Fruit fly (Drosophila melanogaster) whole organism, embryonic: ENCODE results near the gene CG43332.

Experiments used
- Adf1 ChIP-seq: fragments of 200-800 bp; sonication (Bioruptor generic); IDR thresholded peaks from 2 replicates; pipeline ENCODE4 v1.3.6; 2022; ENCODE audit warnings: missing biosample characterization, missing genetic modification characterization
- CG10321 ChIP-seq: fragments of 200-800 bp; sonication (Bioruptor generic); IDR thresholded peaks from 2 replicates; pipeline ENCODE4 v1.3.6; 2022; ENCODE audit warnings: missing biosample characterization, missing genetic modification characterization
- CG10431 ChIP-seq: fragments of 200-800 bp; sonication (Bioruptor generic); optimal IDR thresholded peaks from 3 replicates; lab custom pipeline; 2018; ENCODE audit warnings: missing biosample characterization, mild to moderate bottlenecking, missing genetic modification characterization
- CG10543 ChIP-seq: fragments of 200-800 bp; sonication (Bioruptor generic); optimal IDR thresholded peaks from 3 replicates; lab custom pipeline; 2017; ENCODE audit warnings: missing biosample characterization, mild to moderate bottlenecking, missing genetic modification characterization, moderate library complexity
- CG10565 ChIP-seq: fragments of 200-800 bp; sonication (Bioruptor generic); optimal IDR thresholded peaks from 3 replicates; lab custom pipeline; 2016; ENCODE audit warnings: missing biosample characterization, mild to moderate bottlenecking, missing genetic modification characterization
- CG11456 ChIP-seq: fragments of 200-800 bp; sonication (Bioruptor generic); IDR thresholded peaks from 3 replicates; pipeline ENCODE4 v1.3.6; 2022; ENCODE audit warnings: missing biosample characterization, missing genetic modification characterization
- CG11696 ChIP-seq: fragments of 200-800 bp; sonication (Bioruptor generic); IDR thresholded peaks from 2 replicates; pipeline ENCODE4 v1.3.6; 2022; ENCODE audit warnings: missing biosample characterization, missing genetic modification characterization
- CG13287 ChIP-seq: fragments of 200-800 bp; sonication (Bioruptor generic); IDR thresholded peaks from 2 replicates; pipeline ENCODE4 v1.3.6; 2022; ENCODE audit warnings: missing biosample characterization, missing genetic modification characterization; ENCODE audit not compliant: partially characterized antibody
- CG14667 ChIP-seq: fragments of 200-800 bp; sonication (Bioruptor generic); IDR thresholded peaks from 2 replicates; pipeline ENCODE4 v1.3.6; 2022; ENCODE audit warnings: missing biosample characterization, missing genetic modification characterization
- CG14860 ChIP-seq: fragments of 200-800 bp; sonication (Bioruptor generic); IDR thresholded peaks from 3 replicates; pipeline ENCODE4 v1.3.6; 2022; ENCODE audit warnings: missing biosample characterization, missing genetic modification characterization; ENCODE audit not compliant: partially characterized antibody
- CG16813 ChIP-seq: fragments of 200-800 bp; sonication (Bioruptor generic); IDR thresholded peaks from 3 replicates; pipeline ENCODE4 v1.3.6; 2022; ENCODE audit warnings: missing biosample characterization, missing genetic modification characterization; ENCODE audit not compliant: partially characterized antibody
- CG17186 ChIP-seq: fragments of 200-800 bp; sonication (Bioruptor generic); optimal IDR thresholded peaks from 3 replicates; lab custom pipeline; 2017; ENCODE audit warnings: missing biosample characterization, missing genetic modification reagents, missing genetic modification characterization
- CG17328 ChIP-seq: fragments of 200-800 bp; sonication (Bioruptor generic); IDR thresholded peaks from 2 replicates; pipeline ENCODE4 v1.3.6; 2022; ENCODE audit warnings: missing biosample characterization, missing genetic modification characterization
- CG1832 ChIP-seq: fragments of 200-800 bp; sonication (Bioruptor generic); optimal IDR thresholded peaks from 2 replicates; lab custom pipeline; 2017; ENCODE audit warnings: missing biosample characterization, mild to moderate bottlenecking, missing genetic modification characterization, inconsistent platforms
- CG18599 ChIP-seq: fragments of 200-800 bp; sonication (Bioruptor generic); optimal IDR thresholded peaks from 3 replicates; lab custom pipeline; 2017; ENCODE audit warnings: missing biosample characterization, missing genetic modification characterization, mild to moderate bottlenecking, moderate library complexity, missing genetic modification reagents
- CG2889 ChIP-seq: fragments of 200-800 bp; sonication (Bioruptor generic); IDR thresholded peaks from 3 replicates; pipeline ENCODE4 v1.3.6; 2022; ENCODE audit warnings: missing biosample characterization, missing genetic modification characterization
- CG30403 ChIP-seq: fragments of 200-800 bp; sonication (Bioruptor generic); optimal IDR thresholded peaks from 3 replicates; lab custom pipeline; 2016; ENCODE audit warnings: missing biosample characterization, missing genetic modification characterization
- CG3281 ChIP-seq: fragments of 200-800 bp; sonication (Bioruptor generic); optimal IDR thresholded peaks from 3 replicates; lab custom pipeline; 2017; ENCODE audit warnings: missing biosample characterization, mild to moderate bottlenecking, missing genetic modification characterization
- CG3838 ChIP-seq: fragments of 200-800 bp; sonication (Bioruptor generic); optimal IDR thresholded peaks from 3 replicates; lab custom pipeline; 2016; ENCODE audit warnings: missing biosample characterization, missing genetic modification characterization
- CG4820 ChIP-seq: fragments of 200-800 bp; sonication (Bioruptor generic); optimal IDR thresholded peaks from 3 replicates; lab custom pipeline; 2016; ENCODE audit warnings: missing biosample characterization, missing genetic modification characterization
- CG7786 ChIP-seq: fragments of 200-800 bp; sonication (Bioruptor generic); optimal IDR thresholded peaks from 2 replicates; lab custom pipeline; 2016; ENCODE audit warnings: missing biosample characterization, missing genetic modification characterization
- CG8388 ChIP-seq: fragments of 200-800 bp; sonication (Bioruptor generic); optimal IDR thresholded peaks from 2 replicates; lab custom pipeline; 2019; ENCODE audit warnings: missing biosample characterization, mild to moderate bottlenecking, missing genetic modification characterization, moderate library complexity
- CTCF ChIP-seq: fragments of 200-800 bp; sonication (Bioruptor generic); optimal IDR thresholded peaks from 2 replicates; lab custom pipeline; 2017; ENCODE audit warnings: missing biosample characterization, mild to moderate bottlenecking, missing genetic modification characterization, moderate library complexity
- Dad ChIP-seq: fragments of 200-800 bp; sonication (Bioruptor generic); optimal IDR thresholded peaks from 3 replicates; lab custom pipeline; 2016; ENCODE audit warnings: missing biosample characterization, missing genetic modification characterization
- Hr39 ChIP-seq: fragments of >200 bp; optimal IDR thresholded peaks from 2 replicates; lab custom pipeline; 2017
- MBD-R2 ChIP-seq: fragments of 200-800 bp; sonication (Bioruptor generic); IDR thresholded peaks from 2 replicates; pipeline ENCODE4 v1.3.6; 2022; ENCODE audit warnings: missing biosample characterization, missing genetic modification characterization
- Med ChIP-seq: fragments of 200-800 bp; sonication (Bioruptor generic); peaks from one replicate; lab custom pipeline; 2016; ENCODE audit warnings: missing biosample characterization, missing genetic modification characterization, mild to moderate bottlenecking, inconsistent platforms, moderate library complexity
- NC2β ChIP-seq: fragments of 200-800 bp; sonication (Bioruptor generic); optimal IDR thresholded peaks from 2 replicates; lab custom pipeline; 2016; ENCODE audit warnings: missing biosample characterization, missing genetic modification characterization
- Stat92E ChIP-seq, 3 experiments: fragments of >200 bp in 2 of 3; fragments of 200-800 bp in 1 of 3; sonication (Bioruptor generic) in 1 of 3; optimal IDR thresholded peaks; 2 replicates each; lab custom pipeline; 2017 to 2019; ENCODE audit warnings: missing biosample characterization in 3 of 3, missing genetic modification characterization in 3 of 3, mild to moderate bottlenecking in 1 of 3, moderate library complexity in 1 of 3
- ab ChIP-seq: fragments of 200-800 bp; sonication (Bioruptor generic); optimal IDR thresholded peaks from 2 replicates; lab custom pipeline; 2016; ENCODE audit warnings: missing biosample characterization, missing genetic modification characterization
- abd-A ChIP-seq: fragments of 200-800 bp; sonication (Bioruptor generic); optimal IDR thresholded peaks from 3 replicates; lab custom pipeline; 2019; ENCODE audit warnings: missing biosample characterization, mild to moderate bottlenecking, missing genetic modification characterization, moderate library complexity
- cg ChIP-seq: fragments of 200-800 bp; sonication (Bioruptor generic); optimal IDR thresholded peaks from 3 replicates; lab custom pipeline; 2019; ENCODE audit warnings: missing biosample characterization, mild to moderate bottlenecking, missing genetic modification characterization, moderate library complexity
- chinmo ChIP-seq: fragments of 200-800 bp; sonication (Bioruptor generic); IDR thresholded peaks from 4 replicates; pipeline ENCODE4 v1.3.6; 2022; ENCODE audit warnings: missing biosample characterization, missing genetic modification characterization; ENCODE audit not compliant: partially characterized antibody
- ci ChIP-seq: fragments of 200-800 bp; sonication (Bioruptor generic); IDR thresholded peaks from 3 replicates; pipeline ENCODE4 v1.3.6; 2022; ENCODE audit warnings: missing biosample characterization, missing genetic modification characterization
- crol ChIP-seq: fragments of 200-800 bp; sonication (Bioruptor generic); IDR thresholded peaks from 2 replicates; pipeline ENCODE4 v1.3.6; 2022; ENCODE audit warnings: missing biosample characterization, missing genetic modification characterization
- dmrt11E ChIP-seq: fragments of 200-800 bp; sonication (Bioruptor generic); optimal IDR thresholded peaks from 3 replicates; lab custom pipeline; 2018; ENCODE audit warnings: missing biosample characterization, mild to moderate bottlenecking, missing genetic modification characterization, moderate library complexity
- en ChIP-seq: fragments of 200-800 bp; sonication (Bioruptor generic); optimal IDR thresholded peaks from 2 replicates; lab custom pipeline; 2016; ENCODE audit warnings: missing biosample characterization, missing genetic modification characterization
- ewg ChIP-seq: fragments of 200-800 bp; sonication (Bioruptor generic); optimal IDR thresholded peaks from 3 replicates; lab custom pipeline; 2017; ENCODE audit warnings: mild to moderate bottlenecking, missing biosample characterization, missing genetic modification reagents, missing genetic modification characterization
- ham ChIP-seq: fragments of 200-800 bp; sonication (Bioruptor generic); IDR thresholded peaks from 2 replicates; pipeline ENCODE4 v1.3.6; 2022; ENCODE audit warnings: missing biosample characterization, missing genetic modification characterization
- hth ChIP-seq: fragments of >200 bp; optimal IDR thresholded peaks from 2 replicates; lab custom pipeline; 2017; ENCODE audit warnings: inconsistent platforms
- lbe ChIP-seq: fragments of 200-800 bp; sonication (Bioruptor generic); optimal IDR thresholded peaks from 2 replicates; lab custom pipeline; 2016; ENCODE audit warnings: missing biosample characterization, mild to moderate bottlenecking, missing genetic modification characterization
- lov ChIP-seq, 2 experiments: fragments of 200-800 bp in 1 of 2; fragments of >200 bp in 1 of 2; sonication (Bioruptor generic) in 1 of 2; IDR thresholded peaks in 1 of 2; optimal IDR thresholded peaks in 1 of 2; 2 replicates in 1 of 2; 3 replicates in 1 of 2; pipeline versions ENCODE4 v1.3.6 to Lab custom; 2017 to 2022; ENCODE audit warnings: missing biosample characterization in 1 of 2, missing genetic modification characterization in 1 of 2
- nom ChIP-seq: fragments of 200-800 bp; sonication (Bioruptor generic); optimal IDR thresholded peaks from 2 replicates; lab custom pipeline; 2017; ENCODE audit warnings: missing biosample characterization, missing genetic modification characterization, mild to moderate bottlenecking, moderate library complexity, missing genetic modification reagents
- pros ChIP-seq: fragments of 200-800 bp; sonication (Bioruptor generic); optimal IDR thresholded peaks from 3 replicates; lab custom pipeline; 2019; ENCODE audit warnings: missing biosample characterization, mild to moderate bottlenecking, missing genetic modification characterization, moderate library complexity
- slbo ChIP-seq: fragments of 200-800 bp; sonication (Bioruptor generic); IDR thresholded peaks from 2 replicates; pipeline ENCODE4 v1.3.6; 2022; ENCODE audit warnings: missing biosample characterization, missing genetic modification characterization
- sqz ChIP-seq: fragments of 200-800 bp; sonication (Bioruptor generic); optimal IDR thresholded peaks from 3 replicates; lab custom pipeline; 2018; ENCODE audit warnings: missing biosample characterization, mild to moderate bottlenecking, missing genetic modification characterization
- stc ChIP-seq: fragments of 200-800 bp; sonication (Bioruptor generic); IDR thresholded peaks from 2 replicates; pipeline ENCODE4 v1.3.6; 2022; ENCODE audit warnings: missing biosample characterization, missing genetic modification characterization
- yki ChIP-seq: fragments of >200 bp; optimal IDR thresholded peaks from 3 replicates; lab custom pipeline; 2018
- zen2 ChIP-seq: fragments of 200-800 bp; sonication (Bioruptor generic); IDR thresholded peaks from 3 replicates; pipeline ENCODE4 v1.3.6; 2022; ENCODE audit warnings: missing biosample characterization, missing genetic modification characterization; ENCODE audit not compliant: partially characterized antibody

The CG43332 gene

dm6 chr2L:14136197-14136596 is 26.8 kb downstream of the CG43332 start:
- no peak for TF ChIP-seq Dad (GFP tag; lab: Kevin White, UChicago)
- no peak for TF ChIP-seq CG1832 (GFP tag; lab: Kevin White, UChicago)
- TF ChIP-seq CG17328 (GFP tag; lab: Robert Waterston, UW), result no peak
- TF ChIP-seq CG14860, result no peak
- TF ChIP-seq CTCF (GFP tag; lab: Kevin White, UChicago), result no peak
- TF ChIP-seq slbo, result no peak
- TF ChIP-seq CG14667 (GFP tag; lab: Robert Waterston, UW), result no peak
- TF ChIP-seq cg, result peak; percentile 6
- 0 out of 2 replicates have a peak, but pooled peaks have one; percentile 30 for TF ChIP-seq crol (GFP tag; lab: Robert Waterston, UW)
- TF ChIP-seq MBD-R2 (GFP tag; lab: Robert Waterston, UW), result no peak
- TF ChIP-seq CG13287 (GFP tag; lab: Robert Waterston, UW), result no peak
- no peak for TF ChIP-seq lbe (GFP tag; lab: Kevin White, UChicago)
- TF ChIP-seq ci (GFP tag; lab: Robert Waterston, UW), result no peak
- TF ChIP-seq ham, result no peak
- TF ChIP-seq CG8388 (GFP tag; lab: Kevin White, UChicago), result no peak
- TF ChIP-seq lov (optimal IDR thresholded peaks at IDR 0.05; lab: Kevin White, UChicago), result no peak
- no peak for TF ChIP-seq lov (GFP tag; IDR thresholded peaks at IDR 0.05; lab: Robert Waterston, UW)
- no peak for TF ChIP-seq CG10565 (GFP tag; lab: Kevin White, UChicago)
- TF ChIP-seq CG11456 (GFP tag; lab: Robert Waterston, UW), result peak; percentile 2; the same call in 1 of the 3 replicates
- TF ChIP-seq CG4820, result no peak
- peak; percentile 36 for TF ChIP-seq Med (GFP tag; lab: Kevin White, UChicago)
- TF ChIP-seq stc (GFP tag; lab: Robert Waterston, UW), result no peak
- TF ChIP-seq hth (lab: Kevin White, UChicago), result no peak
- TF ChIP-seq abd-A (tag; lab: Kevin White, UChicago), result peak; percentile 55
- TF ChIP-seq CG2889 (GFP tag; lab: Robert Waterston, UW), result 0 out of 3 replicates have a peak, but pooled peaks have one; percentile 20
- TF ChIP-seq zen2 (GFP tag; lab: Robert Waterston, UW), result no peak
- no peak for TF ChIP-seq yki (lab: Kevin White, UChicago)
- TF ChIP-seq chinmo (GFP tag; lab: Robert Waterston, UW), result no peak
- TF ChIP-seq pros (GFP tag; lab: Kevin White, UChicago), result peak; percentile 87
- no peak for TF ChIP-seq en (GFP tag; lab: Kevin White, UChicago)

DNA sequence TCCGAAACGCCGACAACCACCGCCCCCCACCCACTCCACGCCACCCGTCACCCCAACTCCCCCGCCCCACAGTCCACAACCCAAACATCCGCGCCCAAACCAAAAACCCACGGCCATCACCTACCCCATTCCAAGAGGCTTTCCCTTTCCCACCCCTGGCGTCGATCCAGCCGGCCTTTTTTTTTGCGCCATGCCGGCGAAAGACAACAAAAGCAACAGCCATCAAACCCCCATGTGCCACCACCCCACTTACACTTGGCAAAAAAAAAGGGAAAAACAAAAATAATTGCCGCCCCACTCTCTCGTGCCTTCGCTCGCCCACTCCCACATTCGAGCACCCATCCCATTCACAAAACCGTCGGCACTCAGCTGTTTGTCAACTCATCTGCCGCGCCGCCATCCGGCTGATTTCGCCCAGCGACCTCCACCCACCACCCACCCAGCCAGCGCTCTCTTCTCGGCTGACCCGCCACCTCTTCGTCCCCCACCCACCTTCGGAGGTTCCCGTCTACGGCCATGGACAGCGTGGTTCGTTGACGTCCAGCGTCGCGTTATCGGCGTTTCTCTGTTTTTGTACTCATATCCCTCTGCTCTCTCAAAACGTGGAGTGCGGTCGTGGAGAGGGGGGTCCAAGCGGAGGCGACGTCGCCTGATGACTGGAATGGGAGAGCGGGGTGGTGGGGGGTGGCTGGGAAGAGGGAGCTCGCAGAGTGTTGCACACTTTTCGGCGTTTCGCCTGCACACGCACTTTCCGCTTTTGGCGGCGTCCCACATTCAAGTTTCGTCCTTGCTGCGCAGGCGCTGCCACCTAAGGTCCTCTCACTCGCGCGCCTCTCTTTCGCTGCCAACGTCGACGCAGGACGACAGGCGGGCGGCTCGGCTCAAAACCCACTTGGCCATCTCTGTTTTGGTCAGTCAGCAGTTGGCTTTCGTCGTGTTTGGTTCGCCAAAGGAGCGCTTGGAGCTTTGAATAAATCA is 29.2 kb downstream of the CG43332 start:
- TF ChIP-seq sqz (GFP tag; lab: Kevin White, UChicago) (peak; percentile 90), Hr39 (no peak), crol (GFP tag; lab: Robert Waterston, UW) (peak; percentile 94), dmrt11E (no peak), CG30403 (GFP tag; lab: Kevin White, UChicago) (no peak), Adf1 (GFP tag; lab: Robert Waterston, UW) (peak; percentile 86), CG18599 (peak; percentile 61), nom (GFP tag; lab: Kevin White, UChicago) (peak; percentile 11), NC2β (GFP tag; lab: Kevin White, UChicago) (no peak), CG10321 (GFP tag; lab: Robert Waterston, UW) (no peak), CG3281 (GFP tag; lab: Kevin White, UChicago) (no peak), abd-A (tag; lab: Kevin White, UChicago) (peak; percentile 91), CG17186 (GFP tag; lab: Kevin White, UChicago) (no peak), ab (GFP tag; lab: Kevin White, UChicago) (no peak), CG10543 (GFP tag; lab: Kevin White, UChicago) (peak; percentile 39), CG11696 (no peak), CG3838 (GFP tag; lab: Kevin White, UChicago) (no peak), CG16813 (no peak), CG7786 (GFP tag; lab: Kevin White, UChicago) (no peak), Stat92E (GFP tag; optimal IDR thresholded peaks at IDR 0.05; lab: Kevin White, UChicago) (no peak), CG10431 (GFP tag; lab: Kevin White, UChicago) (no peak), ewg (GFP tag; lab: Kevin White, UChicago) (peak; percentile 92)
